Worm (Caenorhabditis elegans) whole organism, L1 larva: ENCODE measurements around the gene srx-7.

Source experiments
- C16A3.4 ChIP-seq: fragments of 150-350 bp; optimal IDR thresholded peaks from 2 replicates; lab custom pipeline; 2014; ENCODE audit warnings: missing biosample characterization, missing genetic modification characterization
- F16B12.6 ChIP-seq: fragments of 150-350 bp; optimal IDR thresholded peaks from 2 replicates; lab custom pipeline; 2014; ENCODE audit warnings: missing biosample characterization, missing genetic modification characterization
- Y116A8C.19 ChIP-seq: sonication (generic microtip); optimal IDR thresholded peaks from 2 replicates; lab custom pipeline; 2016; ENCODE audit warnings: missing compliant biosample characterization, missing genetic modification characterization, borderline replicate concordance
- aha-1 ChIP-seq: fragments of 150-350 bp; optimal IDR thresholded peaks from 2 replicates; lab custom pipeline; 2014; ENCODE audit warnings: missing biosample characterization, missing genetic modification characterization
- alr-1 ChIP-seq: fragments of 200-800 bp; sonication (Bioruptor generic); optimal IDR thresholded peaks from 2 replicates; lab custom pipeline; 2018; ENCODE audit warnings: borderline replicate concordance, mild to moderate bottlenecking, missing genetic modification characterization, missing compliant biosample characterization
- ama-1 ChIP-seq: fragments of 150-350 bp; optimal IDR thresholded peaks from 2 replicates; lab custom pipeline; 2014
- blmp-1 ChIP-seq: fragments of 150-350 bp; optimal IDR thresholded peaks from 2 replicates; lab custom pipeline; 2014; ENCODE audit warnings: missing biosample characterization, missing genetic modification characterization
- ceh-8 ChIP-seq: fragments of 200-800 bp; sonication (Bioruptor generic); optimal IDR thresholded peaks from 2 replicates; lab custom pipeline; 2018; ENCODE audit warnings: mild to moderate bottlenecking, missing genetic modification characterization, moderate library complexity, missing compliant biosample characterization
- ces-1 ChIP-seq: fragments of 150-350 bp; optimal IDR thresholded peaks from 2 replicates; lab custom pipeline; 2014; ENCODE audit warnings: missing biosample characterization, missing genetic modification reagents, missing genetic modification characterization
- dpl-1 ChIP-seq, 3 experiments: fragments of 150-350 bp in 2 of 3; sonication (generic microtip) in 1 of 3; optimal IDR thresholded peaks; 2 replicates each; lab custom pipeline; 2014 to 2017; ENCODE audit warnings: missing biosample characterization in 3 of 3, missing genetic modification characterization in 3 of 3, missing genetic modification reagents in 3 of 3
- efl-1 ChIP-seq, 4 experiments: fragments of 150-350 bp; optimal IDR thresholded peaks in 3 of 4; peaks in 1 of 4; 1 replicate in 1 of 4; 2 replicates in 3 of 4; lab custom pipeline; 2014; ENCODE audit warnings: missing biosample characterization in 2 of 4, missing genetic modification characterization in 2 of 4, missing genetic modification reagents in 2 of 4
- egl-13 ChIP-seq: sonication (generic microtip); optimal IDR thresholded peaks from 2 replicates; lab custom pipeline; 2016; ENCODE audit warnings: missing genotype, missing genetic modification reagents, missing genetic modification characterization, missing compliant biosample characterization
- egl-27 ChIP-seq, 2 experiments: fragments of 150-350 bp in 1 of 2; sonication (generic microtip); optimal IDR thresholded peaks; 3 replicates each; lab custom pipeline; 2017 to 2018; ENCODE audit warnings: missing biosample characterization in 2 of 2, missing genetic modification characterization in 2 of 2, missing genetic modification reagents in 2 of 2
- fkh-10 ChIP-seq: sonication (generic microtip); optimal IDR thresholded peaks from 2 replicates; lab custom pipeline; 2017; ENCODE audit warnings: missing biosample characterization, missing genetic modification reagents, missing genetic modification characterization
- fkh-4 ChIP-seq: sonication (generic microtip); optimal IDR thresholded peaks from 2 replicates; lab custom pipeline; 2016; ENCODE audit warnings: missing compliant biosample characterization, missing genetic modification characterization, borderline replicate concordance
- fkh-8 ChIP-seq: sonication (generic microtip); optimal IDR thresholded peaks from 2 replicates; lab custom pipeline; 2016; ENCODE audit warnings: mild to moderate bottlenecking, missing genetic modification characterization, missing compliant biosample characterization
- hlh-4 ChIP-seq: sonication (generic microtip); optimal IDR thresholded peaks from 2 replicates; lab custom pipeline; 2016; ENCODE audit warnings: mild to moderate bottlenecking, missing genetic modification characterization, missing compliant biosample characterization
- irx-1 ChIP-seq: sonication (generic microtip); optimal IDR thresholded peaks from 2 replicates; lab custom pipeline; 2016; ENCODE audit warnings: missing genetic modification characterization, missing compliant biosample characterization
- lin-13 ChIP-seq: fragments of 150-350 bp; optimal IDR thresholded peaks from 2 replicates; lab custom pipeline; 2014; ENCODE audit warnings: missing biosample characterization, missing genetic modification reagents, missing genetic modification characterization
- lin-15B ChIP-seq: fragments of 150-350 bp; sonication (generic microtip); optimal IDR thresholded peaks from 3 replicates; lab custom pipeline; 2014; ENCODE audit warnings: missing biosample characterization, missing genetic modification characterization
- lin-35 ChIP-seq, 2 experiments: fragments of 150-350 bp; optimal IDR thresholded peaks; 2 replicates each; lab custom pipeline; 2014; ENCODE audit warnings: missing biosample characterization in 2 of 2, missing genetic modification characterization in 2 of 2, missing genetic modification reagents in 2 of 2
- lir-3 ChIP-seq: sonication (generic microtip); optimal IDR thresholded peaks from 2 replicates; lab custom pipeline; 2016; ENCODE audit warnings: mild to moderate bottlenecking, missing genetic modification characterization, moderate library complexity, missing compliant biosample characterization; ENCODE audit not compliant: poor library complexity
- lsy-2 ChIP-seq, 2 experiments: fragments of 150-350 bp; optimal IDR thresholded peaks; 2 replicates each; lab custom pipeline; 2014; ENCODE audit warnings: missing biosample characterization in 2 of 2, missing genetic modification characterization in 2 of 2
- nhr-11 ChIP-seq: fragments of 150-350 bp; optimal IDR thresholded peaks from 2 replicates; lab custom pipeline; 2014; ENCODE audit warnings: missing biosample characterization, missing genetic modification characterization
- nhr-19 ChIP-seq: fragments of 200-800 bp; sonication (Bioruptor generic); conservative IDR thresholded peaks from 2 replicates; pipeline ENCODE4 v1.3.6; 2022; ENCODE audit warnings: missing genetic modification characterization, missing compliant biosample characterization
- nhr-71 ChIP-seq: sonication (generic microtip); optimal IDR thresholded peaks from 2 replicates; lab custom pipeline; 2016; ENCODE audit warnings: mild to moderate bottlenecking, missing genetic modification characterization, moderate library complexity, missing compliant biosample characterization
- nhr-76 ChIP-seq: sonication (generic microtip); optimal IDR thresholded peaks from 2 replicates; lab custom pipeline; 2017; ENCODE audit warnings: missing biosample characterization, missing genetic modification characterization
- nhr-85 ChIP-seq: sonication (generic microtip); peaks from one replicate; lab custom pipeline; 2016; ENCODE audit warnings: missing genetic modification characterization, inconsistent platforms, missing compliant biosample characterization
- pag-3 ChIP-seq: sonication (generic microtip); optimal IDR thresholded peaks from 2 replicates; lab custom pipeline; 2017; ENCODE audit warnings: missing genetic modification characterization, mild to moderate bottlenecking, missing compliant biosample characterization, antibody characterized with exemption, borderline replicate concordance; ENCODE audit not compliant: insufficient read depth
- rnt-1 ChIP-seq: sonication (generic microtip); optimal IDR thresholded peaks from 2 replicates; lab custom pipeline; 2016; ENCODE audit warnings: mild to moderate bottlenecking, missing genetic modification characterization, moderate library complexity, missing compliant biosample characterization
- snu-23 ChIP-seq: sonication (generic microtip); optimal IDR thresholded peaks from 2 replicates; lab custom pipeline; 2016; ENCODE audit warnings: missing genetic modification characterization, missing compliant biosample characterization
- sptf-1 ChIP-seq: fragments of 150-350 bp; optimal IDR thresholded peaks from 2 replicates; lab custom pipeline; 2014; ENCODE audit warnings: missing biosample characterization, missing genetic modification characterization
- unc-130 ChIP-seq: fragments of 150-350 bp; optimal IDR thresholded peaks from 2 replicates; lab custom pipeline; 2017; ENCODE audit warnings: missing biosample characterization, missing genetic modification characterization, inconsistent platforms
- vab-15 ChIP-seq: sonication (generic microtip); optimal IDR thresholded peaks from 2 replicates; lab custom pipeline; 2017; ENCODE audit warnings: missing genotype, mild to moderate bottlenecking, missing genetic modification characterization, missing compliant biosample characterization
- xbp-1 ChIP-seq: sonication (generic microtip); optimal IDR thresholded peaks from 2 replicates; lab custom pipeline; 2016; ENCODE audit warnings: missing genetic modification characterization, missing compliant biosample characterization
- zag-1 ChIP-seq: fragments of 150-350 bp; optimal IDR thresholded peaks from 2 replicates; lab custom pipeline; 2014; ENCODE audit warnings: missing biosample characterization, missing genetic modification characterization
- zip-4 ChIP-seq: fragments of 200-800 bp; sonication (Bioruptor generic); optimal IDR thresholded peaks from 2 replicates; lab custom pipeline; 2018; ENCODE audit warnings: mild to moderate bottlenecking, missing genetic modification characterization, moderate library complexity, missing compliant biosample characterization
- ztf-4 ChIP-seq: fragments of 150-350 bp; optimal IDR thresholded peaks from 2 replicates; lab custom pipeline; 2014; ENCODE audit warnings: missing biosample characterization, missing genetic modification characterization

The srx-7 gene

ce11 chrV:559940-560339 is at the start of gene srx-7:
Gene srx-7, plus strand, starts transcription at chrV:560195.
- TF ChIP-seq C16A3.4 (no peak), lin-13 (no peak), lin-15B (tag; lab: Kevin White, UChicago) (no peak), egl-27 (tag; optimal IDR thresholded peaks at IDR 0.05; lab: Kevin White, UChicago) (no peak), ces-1 (GFP tag; lab: Kevin White, UChicago) (no peak), egl-13 (tag; lab: Kevin White, UChicago) (no peak), unc-130 (tag; lab: Kevin White, UChicago) (no peak), rnt-1 (tag; lab: Kevin White, UChicago) (no peak), pag-3 (tag; lab: Kevin White, UChicago) (no peak), dpl-1 (GFP tag; optimal IDR thresholded peaks at IDR 0.05; lab: Kevin White, UChicago) (no peak), aha-1 (no peak), blmp-1 (tag; lab: Kevin White, UChicago) (no peak), lin-35 (GFP tag; optimal IDR thresholded peaks at IDR 0.05; lab: Kevin White, UChicago) (no peak), lir-3 (tag; lab: Kevin White, UChicago) (no peak), F16B12.6 (tag; lab: Kevin White, UChicago) (no peak), nhr-11 (tag; lab: Kevin White, UChicago) (no peak)
- TF ChIP-seq, all 84 proteins: peak for 0

ce11 chrV:512420-512819 is 47.6 kb upstream of the srx-7 start, which contains the start of gene srh-37:
Gene srh-37, minus strand, starts transcription at chrV:512520.
- TF ChIP-seq zag-1 (no peak), irx-1 (tag; lab: Kevin White, UChicago) (no peak), ceh-8 (GFP tag; lab: Kevin White, UChicago) (no peak), zip-4 (GFP tag; lab: Kevin White, UChicago) (no peak), nhr-76 (tag; lab: Kevin White, UChicago) (no peak), sptf-1 (tag; lab: Kevin White, UChicago) (no peak), fkh-8 (no peak), nhr-71 (tag; lab: Kevin White, UChicago) (no peak), lsy-2 (tag; optimal IDR thresholded peaks at IDR 0.05; lab: Kevin White, UChicago) (no peak), fkh-4 (tag; lab: Kevin White, UChicago) (no peak), ztf-4 (tag; lab: Kevin White, UChicago) (no peak), xbp-1 (tag; lab: Kevin White, UChicago) (no peak), vab-15 (tag; lab: Kevin White, UChicago) (no peak), nhr-19 (GFP tag; lab: Robert Waterston, UW) (no peak), fkh-10 (no peak), Y116A8C.19 (tag; lab: Kevin White, UChicago) (no peak), hlh-4 (tag; lab: Kevin White, UChicago) (no peak), alr-1 (tag; lab: Kevin White, UChicago) (no peak), unc-130 (tag; lab: Kevin White, UChicago) (no peak), ama-1 (lab: Kevin White, UChicago) (no peak)

ce11 chrV:519445-519844 is 40.5 kb upstream of the srx-7 start, which contains the start of gene nhr-210:
Gene nhr-210, minus strand, starts transcription at chrV:519545.
- TF ChIP-seq nhr-85 (peak; percentile 25), efl-1 (optimal IDR thresholded peaks at IDR 0.05; lab: Kevin White, UChicago) (no peak), efl-1 (GFP tag; optimal IDR thresholded peaks at IDR 0.05 in 1 of 2; lab: Kevin White, UChicago) (peak in 1 of 2 experiments; percentile 36), snu-23 (GFP tag; lab: Kevin White, UChicago) (no peak)
